Fruit fly (Drosophila melanogaster) whole organism, pupa: ENCODE measurements around the gene Ddx56.

Experiments
- CG12605 ChIP-seq: fragments of 200-800 bp; sonication (Bioruptor generic); IDR thresholded peaks from 2 replicates; pipeline ENCODE4 v1.3.6; 2022; ENCODE audit warnings: missing biosample characterization, missing genetic modification characterization
- CG14655 ChIP-seq: fragments of 200-800 bp; sonication (Bioruptor generic); optimal IDR thresholded peaks from 3 replicates; lab custom pipeline; 2017; ENCODE audit warnings: mild to moderate bottlenecking, missing biosample characterization, missing genetic modification reagents, missing genetic modification characterization
- CG15710 ChIP-seq: fragments of 200-800 bp; sonication (Bioruptor generic); optimal IDR thresholded peaks from 2 replicates; lab custom pipeline; 2018; ENCODE audit warnings: missing biosample characterization, mild to moderate bottlenecking, missing genetic modification characterization, moderate library complexity
- CG17806 ChIP-seq: fragments of 200-800 bp; sonication (Bioruptor generic); optimal IDR thresholded peaks from 2 replicates; lab custom pipeline; 2018; ENCODE audit warnings: missing biosample characterization, mild to moderate bottlenecking, missing genetic modification characterization, moderate library complexity
- CG34367 ChIP-seq: fragments of 200-800 bp; sonication (Bioruptor generic); optimal IDR thresholded peaks from 2 replicates; lab custom pipeline; 2018; ENCODE audit warnings: missing biosample characterization, mild to moderate bottlenecking, missing genetic modification characterization
- CG8159 ChIP-seq: fragments of 200-800 bp; sonication (Bioruptor generic); optimal IDR thresholded peaks from 3 replicates; lab custom pipeline; 2018; ENCODE audit warnings: missing biosample characterization, mild to moderate bottlenecking, missing genetic modification characterization, moderate library complexity
- CG8301 ChIP-seq: fragments of 200-800 bp; sonication (Bioruptor generic); optimal IDR thresholded peaks from 2 replicates; lab custom pipeline; 2018; ENCODE audit warnings: missing biosample characterization, mild to moderate bottlenecking, missing genetic modification characterization
- CG9948 ChIP-seq: fragments of 200-800 bp; sonication (Bioruptor generic); optimal IDR thresholded peaks from 2 replicates; lab custom pipeline; 2018; ENCODE audit warnings: missing biosample characterization, mild to moderate bottlenecking, missing genetic modification characterization, moderate library complexity
- EcR ChIP-seq: fragments of 200-800 bp; sonication (Bioruptor generic); optimal IDR thresholded peaks from 3 replicates; lab custom pipeline; 2019; ENCODE audit warnings: missing biosample characterization, missing genetic modification characterization, mild to moderate bottlenecking, moderate library complexity, missing genetic modification reagents
- Snoo ChIP-seq: fragments of 200-800 bp; sonication (Bioruptor generic); optimal IDR thresholded peaks from 3 replicates; lab custom pipeline; 2017; ENCODE audit warnings: missing biosample characterization, mild to moderate bottlenecking, missing genetic modification characterization, inconsistent platforms
- rn ChIP-seq: fragments of 200-800 bp; sonication (Bioruptor generic); IDR thresholded peaks from 2 replicates; pipeline ENCODE4 v1.3.6; 2022; ENCODE audit warnings: missing biosample characterization, missing genetic modification characterization

dm6 chrX:21337057-21337456 lies 50.7 kb downstream of the Ddx56 start:
- TF ChIP-seq CG8159 (tag; lab: Kevin White, UChicago) = no peak
- no peak for TF ChIP-seq CG9948 (tag; lab: Kevin White, UChicago)
- TF ChIP-seq CG14655 (GFP tag; lab: Kevin White, UChicago) = no peak
- TF ChIP-seq CG8301 = no peak
- no peak for TF ChIP-seq CG17806 (tag; lab: Kevin White, UChicago)
- TF ChIP-seq EcR (GFP tag; lab: Kevin White, UChicago) = no peak
- no peak for TF ChIP-seq rn (GFP tag; lab: Robert Waterston, UW)
- TF ChIP-seq Snoo (tag; lab: Kevin White, UChicago) = no peak
- no peak for TF ChIP-seq CG15710 (tag; lab: Kevin White, UChicago)
- no peak for TF ChIP-seq CG34367 (tag; lab: Kevin White, UChicago)
- no peak for TF ChIP-seq CG12605 (GFP tag; lab: Robert Waterston, UW)
